Worm (Caenorhabditis elegans) whole organism, L4 larva: ENCODE data around the gene nhr-19.

Experiments used
- F26F4.8 ChIP-seq: fragments of 200-800 bp; sonication (Bioruptor generic); conservative IDR thresholded peaks from 2 replicates; pipeline ENCODE4 v1.3.6; 2022; ENCODE audit warnings: missing genetic modification characterization, missing compliant biosample characterization
- F37D6.2 ChIP-seq: sonication (generic microtip); optimal IDR thresholded peaks from 2 replicates; lab custom pipeline; 2016; ENCODE audit warnings: mild to moderate bottlenecking, missing genetic modification characterization, missing compliant biosample characterization
- F49E8.2 ChIP-seq: sonication (generic microtip); optimal IDR thresholded peaks from 2 replicates; lab custom pipeline; 2016; ENCODE audit warnings: missing compliant biosample characterization, mild to moderate bottlenecking, missing genetic modification characterization, borderline replicate concordance
- R02D3.7 ChIP-seq: fragments of 150-350 bp; sonication (generic microtip); optimal IDR thresholded peaks from 3 replicates; lab custom pipeline; 2014; ENCODE audit warnings: missing biosample characterization, missing genetic modification characterization
- T20F7.1 ChIP-seq: fragments of 200-800 bp; sonication (Bioruptor generic); optimal IDR thresholded peaks from 2 replicates; lab custom pipeline; 2018; ENCODE audit warnings: mild to moderate bottlenecking, missing genetic modification characterization, missing compliant biosample characterization
- T26A8.4 ChIP-seq: fragments of 200-800 bp; sonication (Bioruptor generic); IDR thresholded peaks from 2 replicates; pipeline ENCODE4 v1.3.6; 2022; ENCODE audit warnings: missing genetic modification characterization, missing compliant biosample characterization
- Y105C5A.15 ChIP-seq: fragments of 200-800 bp; sonication (Bioruptor generic); IDR thresholded peaks from 2 replicates; pipeline ENCODE4 v1.3.6; 2022; ENCODE audit warnings: missing genetic modification characterization, missing compliant biosample characterization
- Y75B8A.6 ChIP-seq: fragments of 200-800 bp; sonication (Bioruptor generic); IDR thresholded peaks from 2 replicates; pipeline ENCODE4 v1.3.6; 2022; ENCODE audit warnings: missing genetic modification reagents, missing genetic modification characterization, missing compliant biosample characterization
- ZK546.5 ChIP-seq, 2 experiments: sonication (generic microtip); optimal IDR thresholded peaks; 2 replicates each; lab custom pipeline; 2017; ENCODE audit warnings: missing biosample characterization in 2 of 2, missing genetic modification characterization in 2 of 2
- aly-2 ChIP-seq: sonication (generic microtip); optimal IDR thresholded peaks from 2 replicates; lab custom pipeline; 2018; ENCODE audit warnings: missing biosample characterization, missing genetic modification characterization
- ama-1 ChIP-seq: fragments of 150-350 bp; optimal IDR thresholded peaks from 2 replicates; lab custom pipeline; 2014; ENCODE audit warnings: inconsistent platforms, mixed read lengths
- attf-4 ChIP-seq: sonication (generic microtip); optimal IDR thresholded peaks from 3 replicates; lab custom pipeline; 2017; ENCODE audit warnings: missing biosample characterization, missing genetic modification characterization
- ceh-28 ChIP-seq: fragments of 150-350 bp; optimal IDR thresholded peaks from 2 replicates; lab custom pipeline; 2014; ENCODE audit warnings: missing biosample characterization, missing genetic modification reagents, missing genetic modification characterization
- ceh-44 ChIP-seq: fragments of 200-800 bp; sonication (Bioruptor generic); IDR thresholded peaks from 2 replicates; pipeline ENCODE4 v1.3.6; 2022; ENCODE audit warnings: missing genetic modification reagents, missing genetic modification characterization, missing compliant biosample characterization
- ceh-62 ChIP-seq: sonication (generic microtip); optimal IDR thresholded peaks from 2 replicates; lab custom pipeline; 2017; ENCODE audit warnings: missing biosample characterization, missing genetic modification characterization
- ceh-82 ChIP-seq: sonication (generic microtip); optimal IDR thresholded peaks from 2 replicates; lab custom pipeline; 2017; ENCODE audit warnings: missing biosample characterization, missing genetic modification characterization
- daf-12 ChIP-seq: fragments of 150-350 bp; optimal IDR thresholded peaks from 2 replicates; lab custom pipeline; 2014; ENCODE audit warnings: missing biosample characterization, missing genetic modification reagents, missing genetic modification characterization
- dmd-6 ChIP-seq: fragments of 200-800 bp; sonication (Bioruptor generic); IDR thresholded peaks from 2 replicates; pipeline ENCODE4 v1.3.6; 2022; ENCODE audit warnings: missing genetic modification reagents, missing genetic modification characterization, missing compliant biosample characterization
- dpl-1 ChIP-seq: fragments of 150-350 bp; optimal IDR thresholded peaks from 2 replicates; lab custom pipeline; 2014; ENCODE audit warnings: missing biosample characterization, missing genetic modification reagents, missing genetic modification characterization
- egl-43 ChIP-seq: fragments of 200-800 bp; sonication (Bioruptor generic); IDR thresholded peaks from 2 replicates; pipeline ENCODE4 v1.3.6; 2022; ENCODE audit warnings: missing genetic modification reagents, missing genetic modification characterization, missing compliant biosample characterization
- fkh-10 ChIP-seq: fragments of 150-350 bp; optimal IDR thresholded peaks from 2 replicates; lab custom pipeline; 2014; ENCODE audit warnings: missing biosample characterization, missing genetic modification reagents, missing genetic modification characterization
- fos-1 ChIP-seq: fragments of 150-350 bp; optimal IDR thresholded peaks from 2 replicates; lab custom pipeline; 2014; ENCODE audit warnings: missing biosample characterization, missing genetic modification characterization
- hlh-11 ChIP-seq: fragments of 200-800 bp; sonication (Bioruptor generic); optimal IDR thresholded peaks from 2 replicates; lab custom pipeline; 2018; ENCODE audit warnings: mild to moderate bottlenecking, missing genetic modification characterization, missing compliant biosample characterization
- hlh-30 ChIP-seq: sonication (generic microtip); optimal IDR thresholded peaks from 2 replicates; lab custom pipeline; 2017; ENCODE audit warnings: antibody characterized with exemption, mild to moderate bottlenecking, missing genetic modification characterization, missing compliant biosample characterization; ENCODE audit not compliant: insufficient read depth
- hmg-1.1 ChIP-seq: fragments of 200-800 bp; sonication (Bioruptor generic); IDR thresholded peaks from 2 replicates; pipeline ENCODE4 v1.3.6; 2022; ENCODE audit warnings: missing genetic modification reagents, missing genetic modification characterization, missing compliant biosample characterization
- lin-13 ChIP-seq: fragments of 150-350 bp; optimal IDR thresholded peaks from 2 replicates; lab custom pipeline; 2014; ENCODE audit warnings: missing biosample characterization, missing genetic modification reagents, missing genetic modification characterization
- lin-29 ChIP-seq: fragments of 200-800 bp; sonication (Bioruptor generic); IDR thresholded peaks from 2 replicates; pipeline ENCODE4 v1.3.6; 2022; ENCODE audit warnings: missing genetic modification reagents, missing genetic modification characterization, missing compliant biosample characterization
- lsy-2 ChIP-seq, 2 experiments: fragments of 150-350 bp in 1 of 2; sonication (generic microtip) in 1 of 2; optimal IDR thresholded peaks; 2 replicates each; lab custom pipeline; 2014 to 2017; ENCODE audit warnings: missing biosample characterization in 2 of 2, missing genetic modification characterization in 2 of 2
- mdl-1 ChIP-seq, 2 experiments: fragments of 150-350 bp in 1 of 2; sonication (generic microtip) in 1 of 2; optimal IDR thresholded peaks; 2 replicates each; lab custom pipeline; 2014 to 2017; ENCODE audit warnings: missing biosample characterization in 2 of 2, missing genetic modification characterization in 2 of 2
- mdt-29 ChIP-seq: fragments of 200-800 bp; sonication (Bioruptor generic); IDR thresholded peaks from 2 replicates; pipeline ENCODE4 v1.3.6; 2022; ENCODE audit warnings: missing genetic modification reagents, missing genetic modification characterization, missing compliant biosample characterization
- mep-1 ChIP-seq: fragments of 150-350 bp; sonication (generic microtip); optimal IDR thresholded peaks from 3 replicates; lab custom pipeline; 2014; ENCODE audit warnings: missing biosample characterization, missing genetic modification characterization
- mxl-3 ChIP-seq: fragments of 200-800 bp; sonication (Bioruptor generic); optimal IDR thresholded peaks from 2 replicates; lab custom pipeline; 2018; ENCODE audit warnings: mild to moderate bottlenecking, missing genetic modification characterization, missing compliant biosample characterization
- nhr-25 ChIP-seq: sonication (generic microtip); optimal IDR thresholded peaks from 2 replicates; lab custom pipeline; 2017; ENCODE audit warnings: missing genetic modification characterization, mild to moderate bottlenecking, missing compliant biosample characterization, antibody characterized with exemption, moderate library complexity, borderline replicate concordance; ENCODE audit not compliant: insufficient read depth
- nhr-28 ChIP-seq: fragments of 150-350 bp; optimal IDR thresholded peaks from 2 replicates; lab custom pipeline; 2014; ENCODE audit warnings: missing biosample characterization, missing genetic modification characterization
- nhr-42 ChIP-seq: fragments of 200-800 bp; sonication (Bioruptor generic); IDR thresholded peaks from 2 replicates; pipeline ENCODE4 v1.3.6; 2022; ENCODE audit warnings: missing genetic modification characterization, missing compliant biosample characterization
- nhr-76 ChIP-seq: fragments of 150-350 bp; optimal IDR thresholded peaks from 2 replicates; lab custom pipeline; 2014; ENCODE audit warnings: missing biosample characterization, missing genetic modification characterization
- php-3 ChIP-seq: fragments of 200-800 bp; sonication (Bioruptor generic); IDR thresholded peaks from 2 replicates; pipeline ENCODE4 v1.3.6; 2022; ENCODE audit warnings: missing genetic modification reagents, missing genetic modification characterization, missing compliant biosample characterization
- pqm-1 ChIP-seq: sonication (generic microtip); optimal IDR thresholded peaks from 2 replicates; lab custom pipeline; 2017; ENCODE audit warnings: missing biosample characterization, missing genetic modification characterization
- saeg-2 ChIP-seq: fragments of 200-800 bp; sonication (Bioruptor generic); IDR thresholded peaks from 2 replicates; pipeline ENCODE4 v1.3.6; 2022; ENCODE audit warnings: missing genetic modification reagents, missing genetic modification characterization, missing compliant biosample characterization
- set-16 ChIP-seq: fragments of 200-800 bp; sonication (Bioruptor generic); IDR thresholded peaks from 2 replicates; pipeline ENCODE4 v1.3.6; 2022; ENCODE audit warnings: missing genetic modification reagents, missing genetic modification characterization, missing compliant biosample characterization
- snpc-4 ChIP-seq: fragments of 150-350 bp; optimal IDR thresholded peaks from 2 replicates; lab custom pipeline; 2014; ENCODE audit warnings: missing biosample characterization, missing genetic modification characterization
- spr-3 ChIP-seq: fragments of 200-800 bp; sonication (Bioruptor generic); optimal IDR thresholded peaks from 2 replicates; lab custom pipeline; 2018; ENCODE audit warnings: mild to moderate bottlenecking, missing genetic modification characterization, missing compliant biosample characterization
- tra-1 ChIP-seq: fragments of 200-800 bp; sonication (Bioruptor generic); IDR thresholded peaks from 2 replicates; pipeline ENCODE4 v1.3.6; 2022; ENCODE audit warnings: missing genetic modification reagents, missing genetic modification characterization, missing compliant biosample characterization
- unc-130 ChIP-seq: sonication (generic microtip); optimal IDR thresholded peaks from 2 replicates; lab custom pipeline; 2016; ENCODE audit warnings: missing genetic modification reagents, missing genetic modification characterization, missing compliant biosample characterization
- unc-62 ChIP-seq, 3 experiments: fragments of 150-350 bp in 1 of 3; sonication (generic microtip); optimal IDR thresholded peaks in 2 of 3; peaks in 1 of 3; 1 replicate in 1 of 3; 2 replicates in 2 of 3; lab custom pipeline; 2014 to 2017; ENCODE audit warnings: missing biosample characterization in 3 of 3, missing genetic modification characterization in 3 of 3, missing genetic modification reagents in 3 of 3, missing genotype in 1 of 3
- zag-1 ChIP-seq: fragments of 150-350 bp; optimal IDR thresholded peaks from 2 replicates; lab custom pipeline; 2014; ENCODE audit warnings: missing biosample characterization, missing genetic modification characterization
- zfp-2 ChIP-seq: sonication (generic microtip); optimal IDR thresholded peaks from 2 replicates; lab custom pipeline; 2016; ENCODE audit warnings: mild to moderate bottlenecking, missing genetic modification characterization, missing compliant biosample characterization
- zip-11 ChIP-seq: fragments of 200-800 bp; sonication (Bioruptor generic); IDR thresholded peaks from 2 replicates; pipeline ENCODE4 v1.3.6; 2022; ENCODE audit warnings: missing genetic modification characterization, missing compliant biosample characterization
- zip-2 ChIP-seq: fragments of 150-350 bp; optimal IDR thresholded peaks from 2 replicates; lab custom pipeline; 2014; ENCODE audit warnings: missing biosample characterization, missing genetic modification characterization

nhr-19 gene

DNA sequence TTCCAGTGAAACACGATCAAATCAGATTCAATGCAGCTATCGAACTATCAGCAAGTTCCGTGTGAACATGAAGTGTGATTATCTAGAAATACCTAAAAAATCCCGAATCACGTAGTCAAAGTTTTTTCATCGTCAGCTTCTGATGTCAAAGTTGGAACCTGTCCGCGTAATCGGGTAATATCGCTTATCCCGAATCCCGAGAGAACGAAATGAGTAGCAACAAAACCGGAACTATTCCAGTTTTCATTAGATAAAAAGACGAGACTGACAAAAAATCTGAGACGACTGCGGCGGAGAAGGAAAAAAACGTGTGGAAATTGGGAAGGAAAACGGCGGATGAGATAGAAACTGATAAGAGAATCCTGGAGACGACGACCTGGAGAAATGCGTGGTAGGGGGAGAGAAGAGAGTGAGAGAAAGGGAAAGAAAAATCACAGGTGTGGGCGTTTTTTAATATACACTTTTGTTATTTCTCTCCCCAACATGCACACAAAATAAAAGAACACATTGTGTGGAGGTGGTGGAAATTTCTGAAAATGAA lies 14.7 kb upstream of the nhr-19 start (continued):
- TF ChIP-seq nhr-25 (no peak), set-16 (GFP tag; lab: Robert Waterston, UW) (no peak), pqm-1 (peak; percentile 41), zip-2 (tag; lab: Kevin White, UChicago) (peak; percentile 14), ama-1 (lab: Kevin White, UChicago) (peak; percentile 6), zag-1 (tag; lab: Kevin White, UChicago) (no peak), unc-130 (GFP tag; lab: Kevin White, UChicago) (no peak), mxl-3 (peak; percentile 48), snpc-4 (tag; lab: Kevin White, UChicago) (no peak), hlh-30 (peak; percentile 34), ceh-28 (tag; lab: Kevin White, UChicago) (no peak), lsy-2 (tag; optimal IDR thresholded peaks at IDR 0.05; lab: Kevin White, UChicago) (peak in 1 of 2 experiments; percentile 9), attf-4 (no peak), nhr-76 (no peak)

DNA sequence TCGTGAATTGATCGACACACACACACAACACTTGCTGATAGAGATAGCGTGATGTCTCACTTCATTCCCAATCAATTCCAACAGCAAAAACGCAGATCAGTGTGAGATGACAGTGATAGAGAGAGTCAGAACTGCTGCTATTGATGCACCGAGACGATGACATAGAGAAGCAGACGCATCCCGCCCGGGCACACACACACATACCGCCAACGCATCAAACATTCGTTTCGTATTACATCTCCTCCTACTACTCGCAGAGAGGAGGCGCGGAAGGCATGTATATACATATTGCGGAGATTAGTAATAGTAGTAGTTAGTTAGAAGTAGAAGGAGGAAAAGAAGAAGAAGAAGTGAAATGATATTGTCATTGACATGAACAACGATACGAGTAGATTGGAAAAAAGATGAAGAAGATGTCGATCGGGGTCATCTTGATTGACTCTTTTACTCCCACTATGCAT lies 14.1 kb upstream of the nhr-19 start:
- TF ChIP-seq nhr-25 = no peak
- TF ChIP-seq lin-29 (GFP tag; lab: Robert Waterston, UW) = no peak
- TF ChIP-seq unc-62 (GFP tag; optimal IDR thresholded peaks at IDR 0.05 in 1 of 2; lab: Kevin White, UChicago) = peak in 1 of 2 experiments; percentile 42
- TF ChIP-seq unc-62 (tag; optimal IDR thresholded peaks at IDR 0.05; lab: Kevin White, UChicago) = no peak
- TF ChIP-seq ZK546.5 (tag; optimal IDR thresholded peaks at IDR 0.05; lab: Kevin White, UChicago) = no peak
- TF ChIP-seq mdt-29 (GFP tag; lab: Robert Waterston, UW) = no peak
- peak; percentile 94 for TF ChIP-seq mxl-3
- TF ChIP-seq ceh-44 (GFP tag; lab: Robert Waterston, UW) = no peak
- no peak for TF ChIP-seq daf-12 (tag; lab: Kevin White, UChicago)
- peak; percentile 33 for TF ChIP-seq T26A8.4 (GFP tag; lab: Robert Waterston, UW)
- no peak for TF ChIP-seq lin-13
- TF ChIP-seq F26F4.8 = no peak
- no peak for TF ChIP-seq attf-4
- peak; percentile 93 for TF ChIP-seq nhr-28 (tag; lab: Kevin White, UChicago)
- no peak for TF ChIP-seq fos-1 (tag; lab: Kevin White, UChicago)
- TF ChIP-seq dmd-6 (GFP tag; lab: Robert Waterston, UW) = peak; percentile 76
- peak; percentile 75 for TF ChIP-seq mep-1
- TF ChIP-seq hlh-11 (tag; lab: Kevin White, UChicago) = peak; percentile 92
- TF ChIP-seq ceh-62 = no peak
- TF ChIP-seq dpl-1 (GFP tag; lab: Kevin White, UChicago) = peak; percentile 37
- no peak for TF ChIP-seq zag-1 (tag; lab: Kevin White, UChicago)
- no peak for TF ChIP-seq zfp-2 (tag; lab: Kevin White, UChicago)
- TF ChIP-seq zip-11 (GFP tag; lab: Robert Waterston, UW) = no peak
- TF ChIP-seq egl-43 (GFP tag; lab: Robert Waterston, UW) = 0 out of 2 replicates have a peak, but pooled peaks have one; percentile 7
- TF ChIP-seq nhr-42 = no peak
- 0 out of 2 replicates have a peak, but pooled peaks have one; percentile 36 for TF ChIP-seq php-3 (GFP tag; lab: Robert Waterston, UW)
- peak; percentile 45 to 48 for TF ChIP-seq lsy-2 (tag; optimal IDR thresholded peaks at IDR 0.05; lab: Kevin White, UChicago)
- TF ChIP-seq spr-3 (GFP tag; lab: Kevin White, UChicago) = no peak
- no peak for TF ChIP-seq fkh-10 (GFP tag; lab: Kevin White, UChicago)
- TF ChIP-seq R02D3.7 (tag; lab: Kevin White, UChicago) = no peak
- TF ChIP-seq ceh-82 = no peak
- no peak for TF ChIP-seq aly-2 (tag; lab: Kevin White, UChicago)
- peak; percentile 43 for TF ChIP-seq T20F7.1 (GFP tag; lab: Kevin White, UChicago)
- TF ChIP-seq snpc-4 (tag; lab: Kevin White, UChicago) = no peak
- TF ChIP-seq saeg-2 = 0 out of 2 replicates have a peak, but pooled peaks have one; percentile 18
- no peak for TF ChIP-seq Y75B8A.6
- no peak for TF ChIP-seq Y105C5A.15 (GFP tag; lab: Robert Waterston, UW)
- peak; percentile 41 for TF ChIP-seq pqm-1
- TF ChIP-seq tra-1 = peak; percentile 53
- no peak for TF ChIP-seq F37D6.2 (tag; lab: Kevin White, UChicago)
- no peak for TF ChIP-seq F49E8.2 (tag; lab: Kevin White, UChicago)
- peak in 1 of 2 experiments; percentile 74 for TF ChIP-seq mdl-1 (tag; optimal IDR thresholded peaks at IDR 0.05; lab: Kevin White, UChicago)
- TF ChIP-seq hmg-1.1 (GFP tag; lab: Robert Waterston, UW) = peak; percentile 46
